Fruit fly (Drosophila melanogaster) whole organism, embryonic: ENCODE measurements around the gene numb.

Source experiments
- CG17359 ChIP-seq: fragments of 200-800 bp; sonication (Bioruptor generic); optimal IDR thresholded peaks from 3 replicates; lab custom pipeline; 2018; ENCODE audit warnings: missing biosample characterization, mild to moderate bottlenecking, missing genetic modification characterization, moderate library complexity
- CG7987 ChIP-seq: fragments of 200-800 bp; sonication (Bioruptor generic); optimal IDR thresholded peaks from 2 replicates; lab custom pipeline; 2018; ENCODE audit warnings: missing biosample characterization, mild to moderate bottlenecking, missing genetic modification characterization, moderate library complexity
- Fer2 ChIP-seq: fragments of 200-800 bp; sonication (Bioruptor generic); optimal IDR thresholded peaks from 2 replicates; lab custom pipeline; 2018; ENCODE audit warnings: missing biosample characterization, mild to moderate bottlenecking, missing genetic modification characterization, moderate library complexity
- Lim3 ChIP-seq: fragments of 200-800 bp; sonication (Bioruptor generic); IDR thresholded peaks from 2 replicates; pipeline ENCODE4 v1.3.6; 2022; ENCODE audit warnings: missing biosample characterization, missing genetic modification characterization
- Med ChIP-seq: fragments of 200-800 bp; sonication (Bioruptor generic); peaks from one replicate; lab custom pipeline; 2016; ENCODE audit warnings: missing biosample characterization, missing genetic modification characterization, mild to moderate bottlenecking, inconsistent platforms, moderate library complexity
- bowl ChIP-seq: fragments of 200-800 bp; sonication (Bioruptor generic); IDR thresholded peaks from 2 replicates; pipeline ENCODE4 v1.3.6; 2022; ENCODE audit warnings: missing biosample characterization, missing genetic modification characterization
- corto ChIP-seq: fragments of 200-800 bp; sonication (Bioruptor generic); optimal IDR thresholded peaks from 2 replicates; lab custom pipeline; 2016; ENCODE audit warnings: missing biosample characterization, mild to moderate bottlenecking, missing genetic modification characterization, moderate library complexity
- jing ChIP-seq: fragments of 200-800 bp; sonication (Bioruptor generic); optimal IDR thresholded peaks from 2 replicates; lab custom pipeline; 2018; ENCODE audit warnings: missing biosample characterization, mild to moderate bottlenecking, missing genetic modification characterization
- mam ChIP-seq: fragments of 200-800 bp; sonication (Bioruptor generic); optimal IDR thresholded peaks from 3 replicates; lab custom pipeline; 2016; ENCODE audit warnings: missing biosample characterization, missing genetic modification characterization
- p53 ChIP-seq: fragments of 200-800 bp; sonication (Bioruptor generic); optimal IDR thresholded peaks from 2 replicates; lab custom pipeline; 2016; ENCODE audit warnings: missing biosample characterization, missing genetic modification characterization
- run ChIP-seq: fragments of 200-800 bp; sonication (Bioruptor generic); optimal IDR thresholded peaks from 3 replicates; lab custom pipeline; 2018; ENCODE audit warnings: missing biosample characterization, mild to moderate bottlenecking, missing genetic modification characterization
- slbo ChIP-seq: fragments of 200-800 bp; sonication (Bioruptor generic); IDR thresholded peaks from 2 replicates; pipeline ENCODE4 v1.3.6; 2022; ENCODE audit warnings: missing biosample characterization, missing genetic modification characterization
- sr ChIP-seq: fragments of 200-800 bp; sonication (Bioruptor generic); IDR thresholded peaks from 3 replicates; pipeline ENCODE4 v1.3.6; 2022; ENCODE audit warnings: missing biosample characterization, missing genetic modification characterization

- TF ChIP-seq jing (no peak), run (tag; lab: Kevin White, UChicago) (no peak), CG17359 (peak; percentile 65), Fer2 (tag; lab: Kevin White, UChicago) (peak; percentile 16), CG7987 (GFP tag; lab: Kevin White, UChicago) (no peak), bowl (GFP tag; lab: Robert Waterston, UW) (no peak), mam (peak; percentile 22), Lim3 (no peak), sr (GFP tag; lab: Robert Waterston, UW) (no peak), p53 (GFP tag; lab: Kevin White, UChicago) (no peak), corto (GFP tag; lab: Kevin White, UChicago) (peak; percentile 27), slbo (peak; percentile 48; the same call in 1 of the 2 replicates), Med (peak; percentile 74)
These were observed 56.4 kb downstream of the numb start for dm6 chr2L:9493375-9494263.
